Fruit fly (Drosophila melanogaster): Measurements from ENCODE around the gene g.

DNA sequence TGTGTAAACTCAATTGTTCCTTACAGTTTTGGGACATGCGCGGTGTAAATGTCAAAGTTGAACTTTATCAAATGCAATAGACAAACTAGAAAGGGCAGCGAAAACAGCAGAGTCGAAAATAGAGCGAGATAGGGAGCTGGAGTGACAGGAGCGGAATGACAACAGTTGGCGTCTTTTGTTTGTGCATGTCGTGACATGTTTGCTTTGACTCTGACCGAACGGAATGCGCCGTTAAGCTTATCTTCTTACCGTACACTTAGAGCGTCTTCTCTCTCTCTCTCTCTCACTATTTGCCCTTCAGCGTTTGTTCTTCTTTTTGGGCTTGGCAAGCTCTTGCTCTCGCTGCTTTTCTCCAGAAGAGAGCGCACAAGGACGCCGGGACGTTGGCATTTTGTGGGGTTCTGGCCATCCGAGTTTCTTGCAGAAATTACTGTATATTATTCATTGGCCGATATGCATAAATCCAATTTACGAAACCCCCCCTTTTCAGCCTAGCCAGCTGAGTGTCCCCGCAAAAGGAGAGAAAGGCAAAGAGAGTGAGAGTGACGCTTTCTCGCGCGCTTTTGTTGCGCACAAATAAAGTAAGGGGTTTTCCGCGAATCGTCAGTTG, 25.8 kb upstream of the g start:
- TF ChIP-seq CG8478 (optimal IDR thresholded peaks at IDR 0.05) (no peak), usp (GFP tag; optimal IDR thresholded peaks at IDR 0.05) (no peak), psq (optimal IDR thresholded peaks at IDR 0.05) (no peak), EcR (GFP tag; optimal IDR thresholded peaks at IDR 0.05) (no peak), Dll (optimal IDR thresholded peaks at IDR 0.05) (peak; percentile 3)
